Comparison of ENCODE assay signal across 1 fruit fly cellular context in the genomic region with DNA sequence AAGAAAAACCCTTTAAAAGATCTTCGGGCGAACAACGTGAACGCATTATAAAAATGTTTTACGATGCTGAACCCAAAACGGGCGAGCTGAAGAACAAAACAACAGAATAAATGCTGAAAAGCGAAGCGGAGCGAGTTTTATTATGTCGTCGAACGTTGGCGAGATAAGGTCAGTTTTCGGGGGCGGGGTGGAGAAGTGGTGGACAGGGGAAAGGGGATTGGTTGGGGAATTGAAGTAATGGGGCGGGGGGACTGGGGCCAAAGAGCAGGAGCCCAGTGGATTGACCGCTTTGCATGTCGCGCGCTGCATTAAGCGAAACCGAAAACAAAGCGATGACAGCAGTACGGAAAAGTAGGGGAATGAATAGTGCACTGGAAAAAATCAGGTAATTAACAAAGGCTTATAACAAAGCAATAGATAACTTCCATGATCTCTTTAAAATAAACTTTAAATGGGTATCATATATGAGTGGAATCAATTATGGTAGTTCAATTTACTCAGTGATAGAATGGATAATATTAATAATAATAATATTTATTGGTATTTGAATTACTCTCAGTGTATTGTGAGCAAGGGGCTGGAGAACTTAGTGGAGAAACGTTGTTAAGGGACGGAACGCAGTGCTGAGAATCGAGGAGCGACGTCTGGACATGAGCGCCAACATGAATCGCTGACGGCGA.
TF ChIP-seq lines count a peak whose summit lies in the region.

No protein-coding gene starts in this region.

TF ChIP-seq in whole organism, embryonic, 481 proteins besides CTCF, POLR2A, EP300 and RAD21 (continued from another document and continues in another):
- TF ChIP-seq Bgb (GFP tag; IDR thresholded peaks at IDR 0.05; lab: Robert Waterston, UW; ENCODE audit: partially characterized antibody) (no peak), gsb (GFP tag; IDR thresholded peaks at IDR 0.05; lab: Robert Waterston, UW) (no peak), luna (GFP tag; optimal IDR thresholded peaks at IDR 0.05; lab: Kevin White, UChicago) (no peak), CG10274 (GFP tag; optimal IDR thresholded peaks at IDR 0.05; lab: Kevin White, UChicago) (no peak), cg (GFP tag; optimal IDR thresholded peaks at IDR 0.05; lab: Kevin White, UChicago) (no peak), CkIIα-i1 (GFP tag; IDR thresholded peaks at IDR 0.05; lab: Robert Waterston, UW) (no peak), Nf-YC (tag; optimal IDR thresholded peaks at IDR 0.05; lab: Kevin White, UChicago) (no peak), CG14014 (GFP tag; IDR thresholded peaks at IDR 0.05; lab: Robert Waterston, UW) (no peak), jigr1 (GFP tag; IDR thresholded peaks at IDR 0.05; lab: Robert Waterston, UW) (0 out of 3 replicates have a peak, but pooled peaks have one; percentile 24), CG17186 (GFP tag; optimal IDR thresholded peaks at IDR 0.05; lab: Kevin White, UChicago) (peak; percentile 21), Meics (GFP tag; optimal IDR thresholded peaks at IDR 0.05; lab: Kevin White, UChicago) (no peak), crp (GFP tag; optimal IDR thresholded peaks at IDR 0.05; lab: Kevin White, UChicago) (no peak), ken (GFP tag; IDR thresholded peaks at IDR 0.05; lab: Robert Waterston, UW) (no peak), Lim3 (GFP tag; IDR thresholded peaks at IDR 0.05; lab: Robert Waterston, UW) (no peak), bcd (GFP tag; optimal IDR thresholded peaks at IDR 0.05; lab: Kevin White, UChicago) (peak; percentile 49), nau (GFP tag; optimal IDR thresholded peaks at IDR 0.05; lab: Kevin White, UChicago) (no peak), Trl (optimal IDR thresholded peaks at IDR 0.05; lab: Kevin White, UChicago) (no peak), Trl (GFP tag; optimal IDR thresholded peaks at IDR 0.05; lab: Kevin White, UChicago) (no peak), Optix (GFP tag; IDR thresholded peaks at IDR 0.05; lab: Robert Waterston, UW) (peak; percentile 15; the same call in 1 of the 3 replicates), HmgZ (tag; optimal IDR thresholded peaks at IDR 0.05; lab: Kevin White, UChicago) (no peak), CG11398 (GFP tag; optimal IDR thresholded peaks at IDR 0.05; lab: Kevin White, UChicago) (no peak), CG31388 (GFP tag; optimal IDR thresholded peaks at IDR 0.05; lab: Kevin White, UChicago) (no peak), bigmax (GFP tag; optimal IDR thresholded peaks at IDR 0.05; lab: Kevin White, UChicago) (no peak), CG2678 (tag; optimal IDR thresholded peaks at IDR 0.05; lab: Kevin White, UChicago) (peak; percentile 79), CG1529 (GFP tag; optimal IDR thresholded peaks at IDR 0.05; lab: Kevin White, UChicago) (no peak), cwo (GFP tag; optimal IDR thresholded peaks at IDR 0.05; lab: Kevin White, UChicago) (no peak), lov (optimal IDR thresholded peaks at IDR 0.05; lab: Kevin White, UChicago) (no peak), lov (GFP tag; IDR thresholded peaks at IDR 0.05; lab: Robert Waterston, UW) (no peak; the same call in 2 of the 3 replicates), Stat92E (GFP tag; optimal IDR thresholded peaks at IDR 0.05; lab: Kevin White, UChicago) (no peak), ara (GFP tag; IDR thresholded peaks at IDR 0.05; lab: Robert Waterston, UW) (peak; percentile 80), gce (GFP tag; IDR thresholded peaks at IDR 0.05; lab: Robert Waterston, UW) (peak; percentile 24; the same call in 1 of the 3 replicates), stwl (tag; optimal IDR thresholded peaks at IDR 0.05; lab: Kevin White, UChicago) (peak; percentile 22), fd102C (GFP tag; optimal IDR thresholded peaks at IDR 0.05; lab: Kevin White, UChicago) (no peak), Neu2 (GFP tag; optimal IDR thresholded peaks at IDR 0.05; lab: Kevin White, UChicago; ENCODE audit: borderline replicate concordance) (no peak), zfh1 (GFP tag; IDR thresholded peaks at IDR 0.05; lab: Robert Waterston, UW) (peak; percentile 70), CrebB (tag; optimal IDR thresholded peaks at IDR 0.05; lab: Kevin White, UChicago) (no peak), CG6683 (GFP tag; optimal IDR thresholded peaks at IDR 0.05; lab: Kevin White, UChicago) (no peak), stc (GFP tag; IDR thresholded peaks at IDR 0.05; lab: Robert Waterston, UW) (0 out of 2 replicates have a peak, but pooled peaks have one; percentile 49), CG5953 (GFP tag; IDR thresholded peaks at IDR 0.05; lab: Robert Waterston, UW) (0 out of 2 replicates have a peak, but pooled peaks have one; percentile 31), Dek (tag; optimal IDR thresholded peaks at IDR 0.05; lab: Kevin White, UChicago) (no peak), CG11723 (GFP tag; optimal IDR thresholded peaks at IDR 0.05; lab: Kevin White, UChicago) (no peak), CG7928 (GFP tag; optimal IDR thresholded peaks at IDR 0.05; lab: Kevin White, UChicago) (no peak), CG8089 (GFP tag; optimal IDR thresholded peaks at IDR 0.05; lab: Kevin White, UChicago) (no peak), lola (GFP tag; optimal IDR thresholded peaks at IDR 0.05; lab: Kevin White, UChicago) (peak in 1 of 3 experiments; percentile 42), ab (GFP tag; optimal IDR thresholded peaks at IDR 0.05; lab: Kevin White, UChicago) (no peak), Dad (GFP tag; optimal IDR thresholded peaks at IDR 0.05; lab: Kevin White, UChicago) (peak; percentile 23), zfh2 (GFP tag; optimal IDR thresholded peaks at IDR 0.05; lab: Kevin White, UChicago) (no peak), Nf-YA (GFP tag; IDR thresholded peaks at IDR 0.05; lab: Robert Waterston, UW) (no peak), inv (GFP tag; IDR thresholded peaks at IDR 0.05; lab: Robert Waterston, UW; ENCODE audit: partially characterized antibody) (no peak), ftz-f1 (GFP tag; optimal IDR thresholded peaks at IDR 0.05; lab: Kevin White, UChicago) (no peak), CG11560 (tag; IDR thresholded peaks at IDR 0.05; lab: Robert Waterston, UW) (no peak), CG1792 (GFP tag; optimal IDR thresholded peaks at IDR 0.05; lab: Kevin White, UChicago) (peak; percentile 40), Kr (GFP tag; optimal IDR thresholded peaks at IDR 0.05; lab: Kevin White, UChicago) (no peak), Rfx (GFP tag; IDR thresholded peaks at IDR 0.05; lab: Robert Waterston, UW) (no peak), phol (tag; optimal IDR thresholded peaks at IDR 0.05; lab: Kevin White, UChicago) (peak; percentile 86), Sin3A (optimal IDR thresholded peaks at IDR 0.05; lab: Kevin White, UChicago) (no peak), Mrtf (GFP tag; IDR thresholded peaks at IDR 0.05; lab: Robert Waterston, UW) (no peak), Mad (GFP tag; optimal IDR thresholded peaks at IDR 0.05; lab: Kevin White, UChicago) (no peak), nom (GFP tag; optimal IDR thresholded peaks at IDR 0.05; lab: Kevin White, UChicago) (peak; percentile 79), CG4328 (GFP tag; optimal IDR thresholded peaks at IDR 0.05; lab: Kevin White, UChicago) (peak; percentile 14), ham (GFP tag; IDR thresholded peaks at IDR 0.05; lab: Robert Waterston, UW) (no peak), CG2120 (GFP tag; optimal IDR thresholded peaks at IDR 0.05; lab: Kevin White, UChicago) (no peak), Ravus (GFP tag; IDR thresholded peaks at IDR 0.05; lab: Robert Waterston, UW) (no peak), CG10209 (GFP tag; optimal IDR thresholded peaks at IDR 0.05; lab: Kevin White, UChicago) (no peak), PHDP (tag; optimal IDR thresholded peaks at IDR 0.05; lab: Kevin White, UChicago) (no peak), unc-4 (GFP tag; IDR thresholded peaks at IDR 0.05; lab: Robert Waterston, UW; ENCODE audit: partially characterized antibody) (no peak), Hsf (GFP tag; optimal IDR thresholded peaks at IDR 0.05; lab: Kevin White, UChicago) (no peak), gcm (GFP tag; optimal IDR thresholded peaks at IDR 0.05; lab: Kevin White, UChicago) (no peak), E2f2 (GFP tag; IDR thresholded peaks at IDR 0.05; lab: Robert Waterston, UW) (no peak), dati (GFP tag; IDR thresholded peaks at IDR 0.05; lab: Robert Waterston, UW) (no peak), knrl (GFP tag; IDR thresholded peaks at IDR 0.05; lab: Robert Waterston, UW; ENCODE audit: partially characterized antibody) (no peak), CHES-1-like (GFP tag; optimal IDR thresholded peaks at IDR 0.05; lab: Kevin White, UChicago) (no peak), grau (tag; optimal IDR thresholded peaks at IDR 0.05; lab: Kevin White, UChicago) (peak; percentile 35), CG12769 (tag; optimal IDR thresholded peaks at IDR 0.05; lab: Kevin White, UChicago) (no peak), Dbx (GFP tag; IDR thresholded peaks at IDR 0.05; lab: Robert Waterston, UW) (no peak), Fer3 (tag; optimal IDR thresholded peaks at IDR 0.05; lab: Kevin White, UChicago) (peak; percentile 35), Fer1 (GFP tag; optimal IDR thresholded peaks at IDR 0.05; lab: Kevin White, UChicago) (no peak), ind (GFP tag; optimal IDR thresholded peaks at IDR 0.05; lab: Kevin White, UChicago) (peak; percentile 45), Ets65A (GFP tag; lab: Kevin White, UChicago) (no peak), CG15479 (GFP tag; optimal IDR thresholded peaks at IDR 0.05; lab: Kevin White, UChicago) (no peak), Aef1 (GFP tag; IDR thresholded peaks at IDR 0.05; lab: Robert Waterston, UW) (peak; percentile 24; the same call in 1 of the 3 replicates), bbx (GFP tag; IDR thresholded peaks at IDR 0.05; lab: Robert Waterston, UW; ENCODE audit: partially characterized antibody) (no peak), E2f1 (GFP tag; IDR thresholded peaks at IDR 0.05; lab: Robert Waterston, UW) (peak; percentile 47; the same call in 1 of the 2 replicates), Dll (GFP tag; IDR thresholded peaks at IDR 0.05; lab: Robert Waterston, UW; ENCODE audit: partially characterized antibody) (no peak), maf-S (GFP tag; optimal IDR thresholded peaks at IDR 0.05; lab: Kevin White, UChicago) (no peak), shn (GFP tag; optimal IDR thresholded peaks at IDR 0.05; lab: Kevin White, UChicago) (no peak), Atf6 (GFP tag; IDR thresholded peaks at IDR 0.05; lab: Robert Waterston, UW) (no peak), Ssrp (tag; optimal IDR thresholded peaks at IDR 0.05; lab: Kevin White, UChicago) (peak; percentile 73), Awh (GFP tag; IDR thresholded peaks at IDR 0.05; lab: Robert Waterston, UW) (no peak), CG18764 (GFP tag; optimal IDR thresholded peaks at IDR 0.05; lab: Kevin White, UChicago) (peak; percentile 53), CG12942 (GFP tag; optimal IDR thresholded peaks at IDR 0.05; lab: Kevin White, UChicago) (no peak), pum (GFP tag; optimal IDR thresholded peaks at IDR 0.05; lab: Kevin White, UChicago) (no peak), CG4404 (GFP tag; IDR thresholded peaks at IDR 0.05; lab: Robert Waterston, UW) (no peak), D19A (tag; optimal IDR thresholded peaks at IDR 0.05; lab: Kevin White, UChicago) (peak; percentile 40), sug (tag; optimal IDR thresholded peaks at IDR 0.05; lab: Kevin White, UChicago) (no peak), CG3726 (GFP tag; IDR thresholded peaks at IDR 0.05; lab: Robert Waterston, UW) (0 out of 3 replicates have a peak, but pooled peaks have one; percentile 48), pan (optimal IDR thresholded peaks at IDR 0.05; lab: Kevin White, UChicago) (no peak), pan (GFP tag; optimal IDR thresholded peaks at IDR 0.05 in 1 of 2, IDR thresholded peaks at IDR 0.05 in 1 of 2) (no peak), CG15073 (GFP tag; optimal IDR thresholded peaks at IDR 0.05; lab: Kevin White, UChicago) (no peak), Jarid2 (GFP tag; optimal IDR thresholded peaks at IDR 0.05; lab: Kevin White, UChicago) (peak; percentile 5), crc (GFP tag; optimal IDR thresholded peaks at IDR 0.05; lab: Kevin White, UChicago) (no peak), CG7357 (GFP tag; IDR thresholded peaks at IDR 0.05; lab: Robert Waterston, UW) (no peak; the same call in 2 of the 3 replicates), Bteb2 (GFP tag; optimal IDR thresholded peaks at IDR 0.05; lab: Kevin White, UChicago) (no peak), CG14860 (GFP tag; IDR thresholded peaks at IDR 0.05; lab: Robert Waterston, UW; ENCODE audit: partially characterized antibody) (no peak), tll (GFP tag; optimal IDR thresholded peaks at IDR 0.05; lab: Kevin White, UChicago) (no peak), CG6791 (GFP tag; IDR thresholded peaks at IDR 0.05; lab: Robert Waterston, UW; ENCODE audit: partially characterized antibody) (no peak), oc (tag; optimal IDR thresholded peaks at IDR 0.05; lab: Kevin White, UChicago) (peak; percentile 19), CG8944 (GFP tag; optimal IDR thresholded peaks at IDR 0.05; lab: Kevin White, UChicago) (no peak), CG12744 (GFP tag; optimal IDR thresholded peaks at IDR 0.05; lab: Kevin White, UChicago) (no peak), CG11247 (GFP tag; IDR thresholded peaks at IDR 0.05; lab: Robert Waterston, UW) (no peak), Xbp1 (GFP tag; optimal IDR thresholded peaks at IDR 0.05; lab: Kevin White, UChicago) (peak; percentile 43), CG3065 (GFP tag; optimal IDR thresholded peaks at IDR 0.05; lab: Kevin White, UChicago) (no peak), Hr51 (GFP tag; optimal IDR thresholded peaks at IDR 0.05; lab: Kevin White, UChicago) (peak in 1 of 2 experiments; percentile 34), CG3163 (GFP tag; optimal IDR thresholded peaks at IDR 0.05; lab: Kevin White, UChicago) (no peak), vnd (GFP tag; IDR thresholded peaks at IDR 0.05; lab: Robert Waterston, UW; ENCODE audit: partially characterized antibody) (no peak), CG3281 (GFP tag; optimal IDR thresholded peaks at IDR 0.05; lab: Kevin White, UChicago) (no peak), CG16815 (GFP tag; optimal IDR thresholded peaks at IDR 0.05; lab: Kevin White, UChicago) (no peak), vfl (GFP tag; optimal IDR thresholded peaks at IDR 0.05; lab: Kevin White, UChicago) (no peak), Rx (GFP tag; IDR thresholded peaks at IDR 0.05; lab: Robert Waterston, UW) (0 out of 2 replicates have a peak, but pooled peaks have one; percentile 4), caup (GFP tag; optimal IDR thresholded peaks at IDR 0.05; lab: Kevin White, UChicago; ENCODE audit: severe bottlenecking) (no peak), pros (GFP tag; optimal IDR thresholded peaks at IDR 0.05; lab: Kevin White, UChicago) (no peak), eve (GFP tag; optimal IDR thresholded peaks at IDR 0.05; lab: Kevin White, UChicago) (no peak), eyg (GFP tag; optimal IDR thresholded peaks at IDR 0.05; lab: Kevin White, UChicago) (no peak), hbn (GFP tag; IDR thresholded peaks at IDR 0.05; lab: Robert Waterston, UW; ENCODE audit: partially characterized antibody) (no peak), lilli (GFP tag; optimal IDR thresholded peaks at IDR 0.05; lab: Kevin White, UChicago) (no peak), psq (GFP tag; optimal IDR thresholded peaks at IDR 0.05; lab: Kevin White, UChicago) (no peak)
